Fruit fly (Drosophila melanogaster) whole organism, prepupa: Measurements from ENCODE around the gene CG14960.

Experiments
- CG16779 ChIP-seq: fragments of 200-800 bp; sonication (Bioruptor generic); optimal IDR thresholded peaks from 3 replicates; lab custom pipeline; 2017; ENCODE audit warnings: missing biosample characterization, mild to moderate bottlenecking, missing genetic modification characterization
- Hr39 ChIP-seq: fragments of 200-800 bp; sonication (Bioruptor generic); optimal IDR thresholded peaks from 2 replicates; lab custom pipeline; 2016; ENCODE audit warnings: missing biosample characterization, missing genetic modification characterization
- Lpt ChIP-seq: fragments of 200-800 bp; sonication (Bioruptor generic); optimal IDR thresholded peaks from 3 replicates; lab custom pipeline; 2016; ENCODE audit warnings: missing biosample characterization, missing genetic modification characterization
- fkh ChIP-seq: fragments of 200-800 bp; sonication (Bioruptor generic); optimal IDR thresholded peaks from 3 replicates; lab custom pipeline; 2017; ENCODE audit warnings: missing biosample characterization, mild to moderate bottlenecking, missing genetic modification characterization, moderate library complexity
- lz ChIP-seq: fragments of 200-800 bp; sonication (Bioruptor generic); optimal IDR thresholded peaks from 3 replicates; lab custom pipeline; 2016; ENCODE audit warnings: missing biosample characterization, missing genetic modification characterization

dm6 chr3L:3314049-3314448, 43.2 kb downstream of the CG14960 start, which contains the start of gene Drsl2:
- no peak for TF ChIP-seq fkh (GFP tag; lab: Kevin White, UChicago)
- TF ChIP-seq lz (GFP tag; lab: Kevin White, UChicago): peak; percentile 3
- TF ChIP-seq CG16779: no peak
- no peak for TF ChIP-seq Lpt (GFP tag; lab: Kevin White, UChicago)
- no peak for TF ChIP-seq Hr39 (GFP tag; lab: Kevin White, UChicago)
